Fruit fly (Drosophila melanogaster) whole organism, pupa: ENCODE data around the gene CG4313.

Source experiments
- CG10348 ChIP-seq: fragments of 200-800 bp; sonication (Bioruptor generic); IDR thresholded peaks from 2 replicates; pipeline ENCODE4 v1.3.6; 2022; ENCODE audit warnings: missing biosample characterization, missing genetic modification characterization
- CG12605 ChIP-seq: fragments of 200-800 bp; sonication (Bioruptor generic); IDR thresholded peaks from 2 replicates; pipeline ENCODE4 v1.3.6; 2022; ENCODE audit warnings: missing biosample characterization, missing genetic modification characterization
- CG32121 ChIP-seq: fragments of 200-800 bp; sonication (Bioruptor generic); IDR thresholded peaks from 2 replicates; pipeline ENCODE4 v1.3.6; 2022; ENCODE audit warnings: missing biosample characterization, missing genetic modification characterization
- CG8159 ChIP-seq: fragments of 200-800 bp; sonication (Bioruptor generic); optimal IDR thresholded peaks from 3 replicates; lab custom pipeline; 2018; ENCODE audit warnings: missing biosample characterization, mild to moderate bottlenecking, missing genetic modification characterization, moderate library complexity
- CG8301 ChIP-seq: fragments of 200-800 bp; sonication (Bioruptor generic); optimal IDR thresholded peaks from 2 replicates; lab custom pipeline; 2018; ENCODE audit warnings: missing biosample characterization, mild to moderate bottlenecking, missing genetic modification characterization
- Pif1B ChIP-seq: fragments of 200-800 bp; sonication (Bioruptor generic); optimal IDR thresholded peaks from 3 replicates; lab custom pipeline; 2016; ENCODE audit warnings: missing biosample characterization, missing genetic modification characterization
- Snoo ChIP-seq: fragments of 200-800 bp; sonication (Bioruptor generic); optimal IDR thresholded peaks from 3 replicates; lab custom pipeline; 2017; ENCODE audit warnings: missing biosample characterization, mild to moderate bottlenecking, missing genetic modification characterization, inconsistent platforms
- gl ChIP-seq: fragments of 200-800 bp; sonication (Bioruptor generic); optimal IDR thresholded peaks from 2 replicates; lab custom pipeline; 2018; ENCODE audit warnings: missing biosample characterization, mild to moderate bottlenecking, missing genetic modification characterization
- rn ChIP-seq: fragments of 200-800 bp; sonication (Bioruptor generic); IDR thresholded peaks from 2 replicates; pipeline ENCODE4 v1.3.6; 2022; ENCODE audit warnings: missing biosample characterization, missing genetic modification characterization

DNA sequence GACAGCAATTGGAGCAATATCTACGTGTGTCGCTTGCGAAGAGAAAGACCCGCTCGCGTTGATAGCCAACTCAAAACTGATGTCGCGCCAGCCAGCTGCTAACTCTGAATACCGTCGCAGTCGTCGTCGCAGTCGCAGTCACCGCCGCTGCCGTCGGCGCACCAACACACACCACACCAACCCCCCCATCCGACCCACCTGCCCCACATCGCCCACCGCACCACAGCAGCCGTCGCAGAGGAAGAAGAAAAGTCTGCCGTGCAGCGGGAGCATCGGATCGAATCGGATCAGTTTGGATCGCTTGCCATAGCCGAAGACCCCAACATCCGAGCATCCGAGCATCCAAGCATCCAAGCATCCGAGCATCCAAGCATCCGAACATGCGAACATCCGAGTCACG lies 5.3 kb upstream of the CG4313 start:
- TF ChIP-seq CG10348 (GFP tag; lab: Robert Waterston, UW) (no peak), gl (tag; lab: Kevin White, UChicago) (no peak), rn (GFP tag; lab: Robert Waterston, UW) (no peak), CG8301 (tag; lab: Kevin White, UChicago) (no peak), CG12605 (GFP tag; lab: Robert Waterston, UW) (0 out of 2 replicates have a peak, but pooled peaks have one; percentile 8), Snoo (tag; lab: Kevin White, UChicago) (no peak), CG8159 (tag; lab: Kevin White, UChicago) (no peak), CG32121 (GFP tag; lab: Robert Waterston, UW) (0 out of 2 replicates have a peak, but pooled peaks have one; percentile 34), Pif1B (GFP tag; lab: Kevin White, UChicago) (no peak)
